Worm (Caenorhabditis elegans): ENCODE measurements around the gene C55C3.7.

C55C3.7 gene

DNA sequence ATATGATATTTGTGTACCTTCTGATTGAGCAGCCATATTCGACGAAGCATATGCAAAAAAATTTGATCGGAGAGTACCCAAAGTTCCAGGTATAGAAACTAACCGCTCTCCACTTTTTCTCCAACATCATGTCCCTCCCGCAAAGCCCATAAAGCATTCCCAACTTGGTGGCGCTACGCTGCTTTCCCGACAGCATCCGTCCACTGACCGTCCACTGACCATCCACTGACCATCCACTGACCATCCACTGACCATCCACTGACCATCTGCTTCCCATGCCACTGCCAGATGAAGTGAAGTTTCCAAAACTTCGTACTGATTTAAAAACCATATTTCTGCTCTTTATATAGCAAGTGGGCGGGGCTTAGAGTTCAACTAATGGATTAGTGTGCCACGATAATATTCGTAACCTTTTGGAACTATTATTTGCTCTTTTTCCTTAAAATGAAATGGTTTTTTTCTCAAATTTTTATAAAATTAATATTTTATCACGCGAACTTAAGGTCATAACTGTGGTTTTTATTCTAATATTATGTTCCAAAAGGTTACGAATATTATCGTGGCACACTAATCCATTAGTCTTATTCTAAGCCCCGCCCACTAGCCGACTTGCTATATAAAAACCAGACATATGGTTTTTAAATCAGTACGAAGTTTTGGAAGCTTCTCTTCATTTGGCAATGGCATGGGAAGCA lies 8.1 kb upstream of the C55C3.7 start, which contains the start of gene C55C3.8:
Gene C55C3.8, plus strand, starts transcription at position 645 of the 695 bp plus-strand sequence.
- no peak for TF ChIP-seq eor-1 (tag; optimal IDR thresholded peaks at IDR 0.05)
- no peak for TF ChIP-seq tbx-2 (tag; optimal IDR thresholded peaks at IDR 0.05)
- TF ChIP-seq lin-15B (tag; optimal IDR thresholded peaks at IDR 0.05): no peak
- TF ChIP-seq mdl-1 (tag; optimal IDR thresholded peaks at IDR 0.05): no peak

DNA sequence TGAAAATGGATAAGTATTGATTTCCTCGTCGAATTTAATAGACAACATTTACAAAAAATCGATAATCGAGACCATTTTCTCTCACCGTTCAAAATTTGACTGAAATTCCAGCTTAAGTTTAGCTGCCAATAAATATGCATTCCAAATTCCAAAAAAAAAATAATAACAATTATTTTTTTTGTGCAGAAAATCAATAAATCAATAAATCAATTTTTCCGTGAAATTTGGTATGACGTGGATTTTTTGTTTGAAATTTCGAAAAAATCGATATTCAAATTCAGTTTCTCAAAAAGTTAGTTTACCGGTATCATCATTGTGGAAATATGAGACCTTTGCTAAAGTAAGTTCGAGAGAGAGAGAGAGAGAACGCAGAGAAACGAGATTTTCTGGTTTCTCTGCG lies 2.6 kb upstream of the C55C3.7 start, which contains the start of gene C55C3.3:
Gene C55C3.3, plus strand, starts transcription at position 274 of the 400 bp plus-strand sequence.
- TF ChIP-seq unc-39 (tag; optimal IDR thresholded peaks at IDR 0.05) (no peak), R02D3.7 (tag; optimal IDR thresholded peaks at IDR 0.05) (no peak), ceh-28 (tag; optimal IDR thresholded peaks at IDR 0.05) (peak; percentile 97), ztf-4 (tag; optimal IDR thresholded peaks at IDR 0.05) (no peak), fkh-10 (GFP tag; optimal IDR thresholded peaks at IDR 0.05) (no peak)

DNA sequence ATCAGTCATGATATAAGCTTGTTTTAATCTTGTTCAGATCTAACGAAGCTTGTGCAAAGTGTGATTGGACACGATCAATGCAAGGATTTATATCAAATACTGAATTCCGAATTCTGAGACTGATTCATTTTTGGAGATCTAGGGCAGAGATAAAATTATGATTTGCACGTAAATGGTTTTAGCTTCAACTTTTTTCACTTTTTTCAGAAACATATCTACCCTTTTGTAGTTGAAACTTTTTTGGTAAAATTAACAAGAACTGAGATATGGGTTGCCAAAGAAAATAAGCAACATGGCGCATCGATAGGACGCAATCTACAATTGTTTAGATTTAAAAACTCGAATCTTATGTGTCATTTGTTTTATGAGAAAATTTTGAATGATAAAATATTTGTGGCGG lies 4.4 kb downstream of the C55C3.7 start, which contains the start of gene C55C3.4:
Gene C55C3.4, minus strand, starts transcription at position 101 of the 400 bp plus-strand sequence.
- TF ChIP-seq ztf-4 (tag; optimal IDR thresholded peaks at IDR 0.05): no peak
- no peak for TF ChIP-seq nhr-28 (tag; optimal IDR thresholded peaks at IDR 0.05)
- no peak for TF ChIP-seq sea-2 (GFP tag; optimal IDR thresholded peaks at IDR 0.05)
- no peak for TF ChIP-seq ZK546.5 (tag; optimal IDR thresholded peaks at IDR 0.05)
- no peak for TF ChIP-seq nhr-237 (tag; optimal IDR thresholded peaks at IDR 0.05)
- TF ChIP-seq zag-1 (tag; optimal IDR thresholded peaks at IDR 0.05): no peak
- TF ChIP-seq hmg-11 (tag; optimal IDR thresholded peaks at IDR 0.05): no peak
- no peak for TF ChIP-seq ztf-11 (tag; optimal IDR thresholded peaks at IDR 0.05)

DNA sequence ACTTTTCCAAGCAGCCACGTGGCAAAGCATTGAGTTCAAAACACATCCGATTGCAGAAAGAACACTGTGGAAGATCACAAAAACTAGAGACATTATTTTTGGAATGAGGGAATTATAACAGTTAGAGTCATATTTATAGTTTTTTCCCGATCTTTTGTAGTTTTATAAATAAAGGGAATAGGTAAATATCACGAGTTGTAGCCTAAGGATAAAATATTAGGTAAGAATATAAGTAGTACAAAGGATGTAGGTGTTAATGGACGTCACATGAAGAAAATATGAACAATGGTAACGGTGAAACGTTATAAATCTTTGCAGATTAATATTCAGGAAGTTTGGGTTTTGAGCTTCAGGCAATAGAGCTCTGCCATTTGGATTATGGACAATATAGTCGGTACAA lies 8.0 kb downstream of the C55C3.7 start, which contains the start of gene srd-5:
Gene srd-5, minus strand, starts transcription at position 101 of the 400 bp plus-strand sequence.
- no peak for TF ChIP-seq ceh-9 (tag; optimal IDR thresholded peaks at IDR 0.05)
- TF ChIP-seq daf-12 (tag; optimal IDR thresholded peaks at IDR 0.05): no peak
- TF ChIP-seq nhr-28 (tag; optimal IDR thresholded peaks at IDR 0.05): no peak
- no peak for TF ChIP-seq fkh-2 (tag; optimal IDR thresholded peaks at IDR 0.05)
- no peak for TF ChIP-seq ceh-16 (tag; optimal IDR thresholded peaks at IDR 0.05)
- TF ChIP-seq eor-1 (tag; optimal IDR thresholded peaks at IDR 0.05): no peak
- no peak for TF ChIP-seq ZK546.5 (tag; optimal IDR thresholded peaks at IDR 0.05)
- no peak for TF ChIP-seq fos-1 (tag; optimal IDR thresholded peaks at IDR 0.05)

DNA sequence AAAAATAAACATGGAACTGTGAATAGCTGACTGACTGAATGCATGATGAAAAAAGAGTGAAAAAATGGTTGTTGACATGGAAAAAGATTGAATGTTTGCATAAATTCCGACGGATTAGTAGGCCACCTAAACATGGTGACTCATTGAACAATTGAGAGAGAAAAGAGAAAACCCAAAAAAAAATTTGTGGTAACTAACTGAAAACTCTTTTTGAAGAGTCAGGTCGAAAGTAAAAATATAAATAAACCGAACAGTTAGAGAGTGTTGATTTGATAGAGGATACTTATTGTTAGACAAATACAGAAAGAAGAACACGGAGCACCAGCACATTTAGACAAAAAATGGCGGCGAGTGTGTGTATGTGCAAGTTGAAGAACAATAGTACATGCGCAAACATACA lies 11.1 kb downstream of the C55C3.7 start:
- no peak for TF ChIP-seq nhr-11 (tag; optimal IDR thresholded peaks at IDR 0.05)
- peak; percentile 86 for TF ChIP-seq pha-4 (tag; optimal IDR thresholded peaks at IDR 0.05)
- no peak for TF ChIP-seq ceh-9 (tag; optimal IDR thresholded peaks at IDR 0.05)
- TF ChIP-seq fos-1 (tag; optimal IDR thresholded peaks at IDR 0.05): no peak

DNA sequence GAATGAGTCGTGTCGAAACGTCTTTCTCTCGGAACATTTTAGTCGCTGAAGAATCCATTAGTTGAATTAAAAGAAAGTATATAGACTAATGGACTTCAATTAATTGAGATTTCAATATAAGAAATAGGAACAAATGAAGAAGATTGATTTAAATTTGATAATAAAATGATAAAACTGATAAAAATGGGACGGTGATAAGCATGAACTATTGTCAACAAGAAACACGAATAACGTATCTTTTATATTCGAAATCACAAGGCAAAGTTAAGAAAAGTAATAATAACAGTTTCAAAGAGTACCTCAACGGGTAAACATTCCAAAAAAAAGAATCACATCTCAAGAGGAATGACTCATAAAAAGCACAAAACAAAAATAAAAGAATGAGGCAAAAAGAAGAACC lies 13.0 kb downstream of the C55C3.7 start, which contains the start of gene T19E7.6:
Gene T19E7.6, minus strand, starts transcription at position 45 of the 400 bp plus-strand sequence.
- no peak for TF ChIP-seq tbx-2 (tag; optimal IDR thresholded peaks at IDR 0.05)
- no peak for TF ChIP-seq nhr-28 (tag; optimal IDR thresholded peaks at IDR 0.05)
- peak; percentile 64 for TF ChIP-seq pha-4 (tag; optimal IDR thresholded peaks at IDR 0.05)
- no peak for TF ChIP-seq nhr-76 (tag; optimal IDR thresholded peaks at IDR 0.05)
- TF ChIP-seq ZK546.5 (tag; optimal IDR thresholded peaks at IDR 0.05): no peak
- TF ChIP-seq zag-1 (tag; optimal IDR thresholded peaks at IDR 0.05): no peak
- no peak for TF ChIP-seq ztf-11 (tag; optimal IDR thresholded peaks at IDR 0.05)
- no peak for TF ChIP-seq lsy-12 (tag; optimal IDR thresholded peaks at IDR 0.05)
- no peak for TF ChIP-seq eor-1 (tag; optimal IDR thresholded peaks at IDR 0.05)

DNA sequence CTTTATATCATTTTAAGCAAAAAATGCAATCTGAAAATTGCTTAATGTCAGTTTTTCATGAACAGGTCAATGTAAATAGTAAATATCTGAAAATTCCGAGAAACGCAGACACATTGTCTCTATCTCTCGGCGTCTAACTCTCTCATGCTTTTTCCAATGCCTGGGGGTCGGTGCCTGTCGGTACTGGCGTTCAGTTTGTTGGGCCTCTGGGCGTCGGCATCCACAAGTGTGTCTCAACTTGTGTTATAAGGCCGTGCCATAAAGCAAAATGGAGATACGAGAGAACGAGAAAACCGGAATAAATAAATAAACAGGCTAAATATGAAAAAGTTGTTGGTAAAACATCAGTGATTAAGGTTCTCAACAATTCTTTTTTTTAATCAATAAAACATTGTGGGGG lies 15.3 kb downstream of the C55C3.7 start:
- TF ChIP-seq unc-39 (tag; optimal IDR thresholded peaks at IDR 0.05) (no peak), ceh-28 (tag; optimal IDR thresholded peaks at IDR 0.05) (peak; percentile 62), nfya-1 (tag; optimal IDR thresholded peaks at IDR 0.05; ENCODE audit: insufficient read depth) (peak; percentile 57), ztf-4 (tag; optimal IDR thresholded peaks at IDR 0.05) (no peak), elt-2 (tag; optimal IDR thresholded peaks at IDR 0.05) (peak; percentile 26), nhr-43 (tag; optimal IDR thresholded peaks at IDR 0.05; ENCODE audit: poor library complexity, severe bottlenecking) (peak; percentile 30), snpc-4 (tag; optimal IDR thresholded peaks at IDR 0.05) (peak; percentile 46), nhr-237 (tag; optimal IDR thresholded peaks at IDR 0.05) (no peak), lin-39 (tag; optimal IDR thresholded peaks at IDR 0.05) (peak; percentile 21), pha-4 (tag; optimal IDR thresholded peaks at IDR 0.05) (peak; percentile 94), skn-1 (tag; optimal IDR thresholded peaks at IDR 0.05) (no peak), nhr-11 (tag; optimal IDR thresholded peaks at IDR 0.05) (no peak), nhr-67 (tag; optimal IDR thresholded peaks at IDR 0.05) (no peak), hmg-11 (tag; optimal IDR thresholded peaks at IDR 0.05) (peak; percentile 78), ama-1 (optimal IDR thresholded peaks at IDR 0.05) (peak; percentile 81), nhr-76 (tag; optimal IDR thresholded peaks at IDR 0.05) (no peak), nhr-23 (tag; optimal IDR thresholded peaks at IDR 0.05) (peak; percentile 29), egl-5 (tag; optimal IDR thresholded peaks at IDR 0.05) (peak; percentile 5)

Data from whole organism, L3 larva.